Fruit fly (Drosophila melanogaster): Measurements from ENCODE around the gene Calx.

DNA sequence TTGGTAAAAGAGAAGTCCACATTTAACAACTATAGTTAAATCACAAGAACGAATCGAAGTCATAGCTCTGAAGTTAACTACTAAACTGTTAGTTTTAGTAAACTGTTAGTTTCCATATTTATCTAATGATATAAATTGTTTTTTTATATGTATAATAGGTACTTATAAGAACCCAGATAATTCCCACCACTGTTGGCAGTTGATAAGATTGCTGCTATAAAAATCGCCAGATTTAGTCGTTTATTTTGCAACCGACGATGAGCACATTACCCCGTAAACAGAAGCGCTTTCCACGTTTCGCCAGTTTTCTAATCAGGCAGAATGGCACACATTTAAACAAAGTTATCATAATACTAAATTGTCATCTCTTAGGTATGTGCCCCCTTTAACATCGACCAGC is 41.1 kb downstream of the Calx start:
- TF ChIP-seq sim (GFP tag; IDR thresholded peaks at IDR 0.05) (no peak), CG8388 (GFP tag; optimal IDR thresholded peaks at IDR 0.05) (no peak), Adf1 (GFP tag; IDR thresholded peaks at IDR 0.05) (no peak), unc-4 (GFP tag; IDR thresholded peaks at IDR 0.05; ENCODE audit: partially characterized antibody) (no peak), Trl (optimal IDR thresholded peaks at IDR 0.05) (no peak), Trl (GFP tag; optimal IDR thresholded peaks at IDR 0.05) (no peak)
